Worm (Caenorhabditis elegans): Measurements from ENCODE around the gene C05E4.15.

Gene C05E4.15

ce11 chrV:708808-709207 lies 52.3 kb downstream of the C05E4.15 start, which contains the start of gene srbc-39:
TSS of gene srbc-39 (plus strand) at chrV:709108.
- TF ChIP-seq dao-5 (tag; optimal IDR thresholded peaks at IDR 0.05) = no peak
- no peak for TF ChIP-seq W03F9.2 (tag; optimal IDR thresholded peaks at IDR 0.05)
- no peak for TF ChIP-seq him-1 (tag; optimal IDR thresholded peaks at IDR 0.05)

Measured in whole organism, L4/young adult.